Fruit fly (Drosophila melanogaster) whole organism, pupa: ENCODE results near the gene mthl14.

Experiments
- CG10348 ChIP-seq: fragments of 200-800 bp; sonication (Bioruptor generic); IDR thresholded peaks from 2 replicates; pipeline ENCODE4 v1.3.6; 2022; ENCODE audit warnings: missing biosample characterization, missing genetic modification characterization
- CG12605 ChIP-seq: fragments of 200-800 bp; sonication (Bioruptor generic); IDR thresholded peaks from 2 replicates; pipeline ENCODE4 v1.3.6; 2022; ENCODE audit warnings: missing biosample characterization, missing genetic modification characterization
- CG13204 ChIP-seq: fragments of 200-800 bp; sonication (Bioruptor generic); optimal IDR thresholded peaks from 2 replicates; lab custom pipeline; 2018; ENCODE audit warnings: missing biosample characterization, mild to moderate bottlenecking, missing genetic modification characterization, moderate library complexity
- CG14655 ChIP-seq: fragments of 200-800 bp; sonication (Bioruptor generic); optimal IDR thresholded peaks from 3 replicates; lab custom pipeline; 2017; ENCODE audit warnings: mild to moderate bottlenecking, missing biosample characterization, missing genetic modification reagents, missing genetic modification characterization
- CG15710 ChIP-seq: fragments of 200-800 bp; sonication (Bioruptor generic); optimal IDR thresholded peaks from 2 replicates; lab custom pipeline; 2018; ENCODE audit warnings: missing biosample characterization, mild to moderate bottlenecking, missing genetic modification characterization, moderate library complexity
- CG17806 ChIP-seq: fragments of 200-800 bp; sonication (Bioruptor generic); optimal IDR thresholded peaks from 2 replicates; lab custom pipeline; 2018; ENCODE audit warnings: missing biosample characterization, mild to moderate bottlenecking, missing genetic modification characterization, moderate library complexity
- CG32121 ChIP-seq: fragments of 200-800 bp; sonication (Bioruptor generic); IDR thresholded peaks from 2 replicates; pipeline ENCODE4 v1.3.6; 2022; ENCODE audit warnings: missing biosample characterization, missing genetic modification characterization
- CG34367 ChIP-seq: fragments of 200-800 bp; sonication (Bioruptor generic); optimal IDR thresholded peaks from 2 replicates; lab custom pipeline; 2018; ENCODE audit warnings: missing biosample characterization, mild to moderate bottlenecking, missing genetic modification characterization
- CG4496 ChIP-seq: fragments of 200-800 bp; sonication (Bioruptor generic); IDR thresholded peaks from 3 replicates; pipeline ENCODE4 v1.3.6; 2022; ENCODE audit warnings: missing biosample characterization, missing genetic modification characterization
- CG8159 ChIP-seq: fragments of 200-800 bp; sonication (Bioruptor generic); optimal IDR thresholded peaks from 3 replicates; lab custom pipeline; 2018; ENCODE audit warnings: missing biosample characterization, mild to moderate bottlenecking, missing genetic modification characterization, moderate library complexity
- CG8301 ChIP-seq: fragments of 200-800 bp; sonication (Bioruptor generic); optimal IDR thresholded peaks from 2 replicates; lab custom pipeline; 2018; ENCODE audit warnings: missing biosample characterization, mild to moderate bottlenecking, missing genetic modification characterization
- CG9948 ChIP-seq: fragments of 200-800 bp; sonication (Bioruptor generic); optimal IDR thresholded peaks from 2 replicates; lab custom pipeline; 2018; ENCODE audit warnings: missing biosample characterization, mild to moderate bottlenecking, missing genetic modification characterization, moderate library complexity
- D1 ChIP-seq: fragments of 200-800 bp; sonication (Bioruptor generic); optimal IDR thresholded peaks from 2 replicates; lab custom pipeline; 2018; ENCODE audit warnings: missing biosample characterization, mild to moderate bottlenecking, missing genetic modification characterization, moderate library complexity
- EcR ChIP-seq: fragments of 200-800 bp; sonication (Bioruptor generic); optimal IDR thresholded peaks from 3 replicates; lab custom pipeline; 2019; ENCODE audit warnings: missing biosample characterization, missing genetic modification characterization, mild to moderate bottlenecking, moderate library complexity, missing genetic modification reagents
- Ets98B ChIP-seq: fragments of 200-800 bp; sonication (Bioruptor generic); IDR thresholded peaks from 2 replicates; pipeline ENCODE4 v1.3.6; 2022; ENCODE audit warnings: missing biosample characterization, missing genetic modification characterization
- Pif1A ChIP-seq: fragments of 200-800 bp; sonication (Bioruptor generic); optimal IDR thresholded peaks from 3 replicates; lab custom pipeline; 2016; ENCODE audit warnings: missing biosample characterization, missing genetic modification characterization
- Pif1B ChIP-seq: fragments of 200-800 bp; sonication (Bioruptor generic); optimal IDR thresholded peaks from 3 replicates; lab custom pipeline; 2016; ENCODE audit warnings: missing biosample characterization, missing genetic modification characterization
- Snoo ChIP-seq: fragments of 200-800 bp; sonication (Bioruptor generic); optimal IDR thresholded peaks from 3 replicates; lab custom pipeline; 2017; ENCODE audit warnings: missing biosample characterization, mild to moderate bottlenecking, missing genetic modification characterization, inconsistent platforms
- fd96Ca ChIP-seq: fragments of 200-800 bp; sonication (Bioruptor generic); IDR thresholded peaks from 3 replicates; pipeline ENCODE4 v1.3.6; 2022; ENCODE audit warnings: missing biosample characterization, missing genetic modification characterization
- gl ChIP-seq: fragments of 200-800 bp; sonication (Bioruptor generic); optimal IDR thresholded peaks from 2 replicates; lab custom pipeline; 2018; ENCODE audit warnings: missing biosample characterization, mild to moderate bottlenecking, missing genetic modification characterization
- rn ChIP-seq: fragments of 200-800 bp; sonication (Bioruptor generic); IDR thresholded peaks from 2 replicates; pipeline ENCODE4 v1.3.6; 2022; ENCODE audit warnings: missing biosample characterization, missing genetic modification characterization

Gene mthl14

dm6 chr3L:248226-248758, 1.0 kb downstream of the mthl14 start:
- TF ChIP-seq CG8159 (tag; lab: Kevin White, UChicago) = no peak
- TF ChIP-seq, all 21 proteins: peak for 0

dm6 chr3L:257618-258475, 10.6 kb downstream of the mthl14 start, which contains the start of the genes DIP2 and wac:
TSS of gene DIP2 (minus strand) at chr3L:257954.
TSS of gene wac (plus strand) at chr3L:258176.
- TF ChIP-seq Pif1B (GFP tag; lab: Kevin White, UChicago) = no peak
- TF ChIP-seq CG12605 (GFP tag; lab: Robert Waterston, UW) = no peak
- no peak for TF ChIP-seq CG9948 (tag; lab: Kevin White, UChicago)
- peak; percentile 55 for TF ChIP-seq EcR
- TF ChIP-seq fd96Ca (GFP tag; lab: Robert Waterston, UW) = peak; percentile 62; the same call in 2 of the 3 replicates
- TF ChIP-seq CG8301 (tag; lab: Kevin White, UChicago) = no peak
- no peak for TF ChIP-seq CG8159 (tag; lab: Kevin White, UChicago)
- TF ChIP-seq CG14655 (GFP tag; lab: Kevin White, UChicago) = no peak
- no peak for TF ChIP-seq CG10348
- no peak for TF ChIP-seq D1
- TF ChIP-seq Pif1A = no peak
- peak; percentile 39 for TF ChIP-seq Snoo
- peak; percentile 22 for TF ChIP-seq CG15710 (tag; lab: Kevin White, UChicago)
- no peak for TF ChIP-seq CG13204
- peak; percentile 46 for TF ChIP-seq Ets98B (GFP tag; lab: Robert Waterston, UW)
- TF ChIP-seq gl (tag; lab: Kevin White, UChicago) = no peak
- TF ChIP-seq CG32121 (GFP tag; lab: Robert Waterston, UW) = no peak
- no peak for TF ChIP-seq CG4496
- peak; percentile 22 for TF ChIP-seq CG17806 (tag; lab: Kevin White, UChicago)
- TF ChIP-seq rn = peak; percentile 40; the same call in 1 of the 2 replicates
- no peak for TF ChIP-seq CG34367
- TF ChIP-seq, all 21 proteins: peak for 7

dm6 chr3L:262724-263177, 15.5 kb downstream of the mthl14 start:
- TF ChIP-seq fd96Ca (GFP tag; lab: Robert Waterston, UW) = 0 out of 3 replicates have a peak, but pooled peaks have one; percentile 16
- 0 out of 3 replicates have a peak, but pooled peaks have one; percentile 29 for TF ChIP-seq CG4496
- no peak for TF ChIP-seq CG13204
- TF ChIP-seq EcR = peak; percentile 44

- no peak for TF ChIP-seq CG8159 (tag; lab: Kevin White, UChicago)
- TF ChIP-seq CG8301 (tag; lab: Kevin White, UChicago) = no peak
- TF ChIP-seq EcR = no peak
- 0 out of 3 replicates have a peak, but pooled peaks have one; percentile 33 for TF ChIP-seq fd96Ca (GFP tag; lab: Robert Waterston, UW)
Measured at dm6 chr3L:263500-264377, 16.4 kb downstream of the mthl14 start.

- TF ChIP-seq Snoo (no peak), CG12605 (GFP tag; lab: Robert Waterston, UW) (no peak), EcR (no peak), CG4496 (peak; percentile 41; the same call in 1 of the 3 replicates), Pif1B (GFP tag; lab: Kevin White, UChicago) (peak; percentile 16), CG14655 (GFP tag; lab: Kevin White, UChicago) (no peak), Ets98B (GFP tag; lab: Robert Waterston, UW) (no peak), CG17806 (tag; lab: Kevin White, UChicago) (no peak), CG8301 (tag; lab: Kevin White, UChicago) (no peak), CG8159 (tag; lab: Kevin White, UChicago) (peak; percentile 7), CG15710 (tag; lab: Kevin White, UChicago) (peak; percentile 13), CG13204 (no peak)
Measured at dm6 chr3L:264378-265151, 17.3 kb downstream of the mthl14 start, which contains the start of the genes Tudor-SN and mRpL17. TSS of gene Tudor-SN (minus strand) at chr3L:264380. TSS of gene mRpL17 (plus strand) at chr3L:264779.
